Worm (Caenorhabditis elegans) whole organism, young adult: ENCODE data around the gene R03E9.2.

ENCODE experiments used
- C06A6.2 ChIP-seq: fragments of 200-800 bp; sonication (Bioruptor generic); conservative IDR thresholded peaks from 2 replicates; pipeline ENCODE4 v1.3.6; 2022; ENCODE audit warnings: missing genetic modification characterization, missing compliant biosample characterization
- F33H1.4 ChIP-seq: fragments of 200-800 bp; sonication (Bioruptor generic); IDR thresholded peaks from 2 replicates; pipeline ENCODE4 v1.3.6; 2022; ENCODE audit warnings: missing genetic modification reagents, missing genetic modification characterization, missing compliant biosample characterization
- F49E8.2 ChIP-seq: sonication (generic microtip); optimal IDR thresholded peaks from 3 replicates; lab custom pipeline; 2017; ENCODE audit warnings: missing genetic modification characterization, mild to moderate bottlenecking, missing compliant biosample characterization, antibody characterized with exemption, moderate library complexity; ENCODE audit not compliant: insufficient read depth
- F57A8.1 ChIP-seq: fragments of 200-800 bp; sonication (Bioruptor generic); optimal IDR thresholded peaks from 2 replicates; lab custom pipeline; 2018; ENCODE audit warnings: mild to moderate bottlenecking, missing genetic modification characterization, moderate library complexity, missing compliant biosample characterization
- F57C9.4 ChIP-seq: sonication (generic microtip); optimal IDR thresholded peaks from 2 replicates; lab custom pipeline; 2017; ENCODE audit warnings: mild to moderate bottlenecking, missing genetic modification characterization, missing compliant biosample characterization
- T07F8.4 ChIP-seq: sonication (generic microtip); optimal IDR thresholded peaks from 2 replicates; lab custom pipeline; 2016; ENCODE audit warnings: mild to moderate bottlenecking, missing genetic modification characterization, moderate library complexity, missing compliant biosample characterization
- T26A5.8 ChIP-seq: sonication (generic microtip); optimal IDR thresholded peaks from 2 replicates; lab custom pipeline; 2016; ENCODE audit warnings: missing genetic modification characterization, missing compliant biosample characterization
- Y53G8AR.9 ChIP-seq: fragments of 200-800 bp; sonication (Bioruptor generic); conservative IDR thresholded peaks from 2 replicates; pipeline ENCODE4 v1.3.6; 2022; ENCODE audit warnings: missing genetic modification reagents, missing genetic modification characterization, missing compliant biosample characterization
- Y56A3A.18 ChIP-seq: fragments of 200-800 bp; sonication (Bioruptor generic); IDR thresholded peaks from 2 replicates; pipeline ENCODE4 v1.3.6; 2022; ENCODE audit warnings: missing genetic modification reagents, missing genetic modification characterization, missing compliant biosample characterization
- Y95B8A.8 ChIP-seq: fragments of 200-800 bp; sonication (Bioruptor generic); IDR thresholded peaks from 2 replicates; pipeline ENCODE4 v1.3.6; 2022; ENCODE audit warnings: missing genetic modification reagents, missing genetic modification characterization, missing compliant biosample characterization
- ZK185.1 ChIP-seq: sonication (generic microtip); optimal IDR thresholded peaks from 2 replicates; lab custom pipeline; 2016; ENCODE audit warnings: mild to moderate bottlenecking, missing genetic modification characterization, missing compliant biosample characterization; ENCODE audit not compliant: poor library complexity, severe bottlenecking
- attf-3 ChIP-seq: fragments of 200-800 bp; sonication (Bioruptor generic); conservative IDR thresholded peaks from 2 replicates; pipeline ENCODE4 v1.3.6; 2022; ENCODE audit warnings: missing genetic modification reagents, missing genetic modification characterization, missing compliant biosample characterization
- attf-6 ChIP-seq: fragments of 200-800 bp; sonication (Bioruptor generic); IDR thresholded peaks from 2 replicates; pipeline ENCODE4 v1.3.6; 2022; ENCODE audit warnings: missing genetic modification reagents, missing genetic modification characterization, missing compliant biosample characterization
- ccch-3 ChIP-seq: fragments of 200-800 bp; sonication (Bioruptor generic); optimal IDR thresholded peaks from 2 replicates; lab custom pipeline; 2018; ENCODE audit warnings: mild to moderate bottlenecking, missing genetic modification characterization, missing compliant biosample characterization
- ceh-100 ChIP-seq: fragments of 200-800 bp; sonication (Bioruptor generic); IDR thresholded peaks from 2 replicates; pipeline ENCODE4 v1.3.6; 2022; ENCODE audit warnings: missing genetic modification reagents, missing genetic modification characterization, missing compliant biosample characterization
- ceh-27 ChIP-seq: fragments of 200-800 bp; sonication (Bioruptor generic); optimal IDR thresholded peaks from 2 replicates; lab custom pipeline; 2018; ENCODE audit warnings: mild to moderate bottlenecking, missing genetic modification characterization, moderate library complexity, missing compliant biosample characterization
- ceh-79 ChIP-seq: sonication (generic microtip); optimal IDR thresholded peaks from 2 replicates; lab custom pipeline; 2017; ENCODE audit warnings: mild to moderate bottlenecking, missing genetic modification characterization, missing compliant biosample characterization
- chd-7 ChIP-seq: sonication (generic microtip); optimal IDR thresholded peaks from 2 replicates; lab custom pipeline; 2016; ENCODE audit warnings: mild to moderate bottlenecking, missing genetic modification characterization, moderate library complexity, missing compliant biosample characterization
- die-1 ChIP-seq: sonication (generic microtip); optimal IDR thresholded peaks from 2 replicates; lab custom pipeline; 2016; ENCODE audit warnings: missing genotype, mild to moderate bottlenecking, missing genetic modification characterization, missing compliant biosample characterization
- egl-44 ChIP-seq: fragments of 200-800 bp; sonication (Bioruptor generic); IDR thresholded peaks from 2 replicates; pipeline ENCODE4 v1.3.6; 2022; ENCODE audit warnings: missing genetic modification reagents, missing genetic modification characterization, missing compliant biosample characterization
- him-1 ChIP-seq: sonication (generic microtip); optimal IDR thresholded peaks from 2 replicates; lab custom pipeline; 2016; ENCODE audit warnings: missing genotype, missing genetic modification reagents, missing genetic modification characterization, missing compliant biosample characterization
- hlh-12 ChIP-seq: sonication (generic microtip); optimal IDR thresholded peaks from 2 replicates; lab custom pipeline; 2016; ENCODE audit warnings: missing genetic modification characterization, missing compliant biosample characterization
- hlh-26 ChIP-seq: fragments of 200-800 bp; sonication (Bioruptor generic); conservative IDR thresholded peaks from 2 replicates; pipeline ENCODE4 v1.3.6; 2022; ENCODE audit warnings: missing genetic modification reagents, missing genetic modification characterization, missing compliant biosample characterization
- lin-26 ChIP-seq: fragments of 200-800 bp; sonication (Bioruptor generic); IDR thresholded peaks from 2 replicates; pipeline ENCODE4 v1.3.6; 2022; ENCODE audit warnings: missing genetic modification reagents, missing genetic modification characterization, missing compliant biosample characterization
- lin-40 ChIP-seq: sonication (generic microtip); optimal IDR thresholded peaks from 2 replicates; lab custom pipeline; 2016; ENCODE audit warnings: missing genetic modification characterization, mild to moderate bottlenecking, missing compliant biosample characterization, missing genotype, missing genetic modification reagents
- lsy-27 ChIP-seq: sonication (generic microtip); optimal IDR thresholded peaks from 2 replicates; lab custom pipeline; 2017; ENCODE audit warnings: missing genetic modification characterization, mild to moderate bottlenecking, missing compliant biosample characterization, antibody characterized with exemption, missing genotype, borderline replicate concordance; ENCODE audit not compliant: insufficient read depth
- madf-10 ChIP-seq: sonication (generic microtip); optimal IDR thresholded peaks from 2 replicates; lab custom pipeline; 2016; ENCODE audit warnings: mild to moderate bottlenecking, missing genetic modification characterization, missing compliant biosample characterization
- madf-3 ChIP-seq: fragments of 200-800 bp; sonication (Bioruptor generic); IDR thresholded peaks from 2 replicates; pipeline ENCODE4 v1.3.6; 2022; ENCODE audit warnings: missing genetic modification reagents, missing genetic modification characterization, missing compliant biosample characterization
- nfya-1 ChIP-seq: sonication (generic microtip); optimal IDR thresholded peaks from 2 replicates; lab custom pipeline; 2017; ENCODE audit warnings: antibody characterized with exemption, missing compliant biosample characterization, missing genetic modification characterization, borderline replicate concordance; ENCODE audit not compliant: insufficient read depth
- nhr-120 ChIP-seq: fragments of 200-800 bp; sonication (Bioruptor generic); IDR thresholded peaks from 2 replicates; pipeline ENCODE4 v1.3.6; 2022; ENCODE audit warnings: missing genetic modification characterization, missing compliant biosample characterization
- nhr-80 ChIP-seq: sonication (generic microtip); optimal IDR thresholded peaks from 2 replicates; lab custom pipeline; 2016; ENCODE audit warnings: missing genetic modification characterization, missing compliant biosample characterization
- sea-2 ChIP-seq: fragments of 200-800 bp; sonication (Bioruptor generic); IDR thresholded peaks from 2 replicates; pipeline ENCODE4 v1.3.6; 2022; ENCODE audit warnings: missing genetic modification characterization, missing compliant biosample characterization
- snpc-1.1 ChIP-seq: sonication (generic microtip); optimal IDR thresholded peaks from 2 replicates; lab custom pipeline; 2017; ENCODE audit warnings: missing genetic modification characterization, mild to moderate bottlenecking, missing compliant biosample characterization, antibody characterized with exemption, moderate library complexity, missing genotype, missing genetic modification reagents; ENCODE audit not compliant: insufficient read depth
- snpc-4 ChIP-seq, 5 experiments: fragments of 150-350 bp in 1 of 5; sonication (generic microtip) in 4 of 5; optimal IDR thresholded peaks; 2 replicates each; lab custom pipeline; 2014 to 2018; ENCODE audit warnings: missing genetic modification characterization in 5 of 5, missing biosample characterization in 3 of 5, antibody characterized with exemption in 2 of 5, mild to moderate bottlenecking in 2 of 5, missing compliant biosample characterization in 2 of 5, missing genotype in 2 of 5, moderate library complexity in 2 of 5, missing genetic modification reagents in 1 of 5
- somi-1 ChIP-seq: fragments of 200-800 bp; sonication (Bioruptor generic); optimal IDR thresholded peaks from 2 replicates; lab custom pipeline; 2018; ENCODE audit warnings: mild to moderate bottlenecking, missing genetic modification characterization, missing compliant biosample characterization
- tbp1 ChIP-seq: fragments of 200-800 bp; sonication (Bioruptor generic); optimal IDR thresholded peaks from 2 replicates; lab custom pipeline; 2018; ENCODE audit warnings: mild to moderate bottlenecking, missing genetic modification characterization, missing compliant biosample characterization
- zim-3 ChIP-seq: sonication (generic microtip); optimal IDR thresholded peaks from 2 replicates; lab custom pipeline; 2017; ENCODE audit warnings: mild to moderate bottlenecking, missing genetic modification characterization, moderate library complexity, missing compliant biosample characterization
- ztf-18 ChIP-seq: sonication (generic microtip); optimal IDR thresholded peaks from 2 replicates; lab custom pipeline; 2016; ENCODE audit warnings: missing genotype, mild to moderate bottlenecking, missing genetic modification characterization, missing compliant biosample characterization
- ztf-6 ChIP-seq: fragments of 200-800 bp; sonication (Bioruptor generic); IDR thresholded peaks from 2 replicates; pipeline ENCODE4 v1.3.6; 2022; ENCODE audit warnings: missing genetic modification reagents, missing genetic modification characterization, missing compliant biosample characterization

R03E9.2 gene

ce11 chrX:6688953-6689562 lies 44.0 kb downstream of the R03E9.2 start:
- TF ChIP-seq lsy-27 (tag; lab: Kevin White, UChicago) = no peak
- no peak for TF ChIP-seq zim-3 (tag; lab: Kevin White, UChicago)
- TF ChIP-seq C06A6.2 (GFP tag; lab: Robert Waterston, UW) = no peak
- no peak for TF ChIP-seq lin-26 (GFP tag; lab: Robert Waterston, UW)
- TF ChIP-seq madf-3 (GFP tag; lab: Robert Waterston, UW) = no peak
- TF ChIP-seq hlh-12 = no peak
- TF ChIP-seq ztf-6 = no peak
- no peak for TF ChIP-seq F57C9.4
- no peak for TF ChIP-seq attf-6 (GFP tag; lab: Robert Waterston, UW)
- no peak for TF ChIP-seq hlh-26 (GFP tag; lab: Robert Waterston, UW)
- TF ChIP-seq F33H1.4 = no peak
- no peak for TF ChIP-seq F49E8.2
- TF ChIP-seq somi-1 (GFP tag; lab: Kevin White, UChicago) = no peak
- no peak for TF ChIP-seq chd-7 (tag; lab: Kevin White, UChicago)
- TF ChIP-seq egl-44 = no peak

ce11 chrX:6687756-6688155 lies 45.3 kb downstream of the R03E9.2 start:
- TF ChIP-seq sea-2 (GFP tag; lab: Robert Waterston, UW) (no peak), T07F8.4 (tag; lab: Kevin White, UChicago) (no peak), him-1 (no peak), Y95B8A.8 (GFP tag; lab: Robert Waterston, UW) (no peak), nfya-1 (no peak), ceh-100 (GFP tag; lab: Robert Waterston, UW) (no peak), nhr-80 (tag; lab: Kevin White, UChicago) (no peak), T26A5.8 (no peak), hlh-12 (no peak), Y56A3A.18 (GFP tag; lab: Robert Waterston, UW) (no peak), nhr-120 (GFP tag; lab: Robert Waterston, UW) (no peak), die-1 (tag; lab: Kevin White, UChicago) (no peak), snpc-4 (GFP tag; optimal IDR thresholded peaks at IDR 0.05; lab: Kevin White, UChicago) (no peak), snpc-4 (tag; optimal IDR thresholded peaks at IDR 0.05; lab: Kevin White, UChicago) (no peak), lin-40 (no peak), ceh-79 (no peak), ztf-18 (no peak)
- TF ChIP-seq, all 124 proteins: peak for 0

DNA sequence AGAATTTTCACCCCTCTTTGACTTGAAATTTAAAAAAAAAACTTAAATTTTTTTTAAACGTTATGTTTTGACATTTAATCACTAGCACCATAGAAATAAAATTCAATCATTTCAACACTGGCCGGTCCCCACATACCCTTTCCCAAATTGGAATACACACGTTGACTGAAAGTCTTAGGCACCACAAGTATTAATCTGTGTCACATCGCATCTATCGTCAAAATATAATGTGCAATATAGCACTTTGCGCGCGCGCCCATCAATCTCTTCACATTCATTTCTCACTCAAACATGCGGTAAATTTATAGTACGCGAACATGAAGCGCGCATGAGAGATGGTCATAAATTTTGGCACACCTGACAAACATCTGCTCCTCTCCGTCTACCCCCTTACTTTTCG lies 45.8 kb downstream of the R03E9.2 start:
- TF ChIP-seq madf-10 (no peak), attf-3 (GFP tag; lab: Robert Waterston, UW) (no peak), F57A8.1 (GFP tag; lab: Kevin White, UChicago) (no peak), lin-40 (no peak), F57C9.4 (no peak), snpc-1.1 (tag; lab: Kevin White, UChicago) (no peak), ceh-27 (no peak), ZK185.1 (tag; lab: Kevin White, UChicago) (no peak), ccch-3 (no peak), Y53G8AR.9 (GFP tag; lab: Robert Waterston, UW) (no peak), tbp1 (GFP tag; lab: Kevin White, UChicago) (no peak), lsy-27 (tag; lab: Kevin White, UChicago) (no peak)
- TF ChIP-seq, all 124 proteins: peak for 0
